Fruit fly (Drosophila melanogaster) whole organism, wandering third instar larva: ENCODE measurements around the gene CG1812.

Experiments
- Abd-B ChIP-seq: fragments of >200 bp; optimal IDR thresholded peaks from 2 replicates; lab custom pipeline; 2017; ENCODE audit warnings: missing biosample characterization, missing genetic modification characterization
- CG9705 ChIP-seq: fragments of 200-800 bp; sonication (Bioruptor generic); optimal IDR thresholded peaks from 2 replicates; lab custom pipeline; 2018; ENCODE audit warnings: missing biosample characterization, mild to moderate bottlenecking, missing genetic modification characterization
- Dfd ChIP-seq: fragments of >200 bp; optimal IDR thresholded peaks from 2 replicates; lab custom pipeline; 2017; ENCODE audit warnings: missing biosample characterization, missing genetic modification characterization
- Hnf4 ChIP-seq: fragments of 200-800 bp; sonication (Bioruptor generic); optimal IDR thresholded peaks from 2 replicates; lab custom pipeline; 2016; ENCODE audit warnings: missing biosample characterization, mild to moderate bottlenecking, missing genetic modification characterization
- dmrt93B ChIP-seq: fragments of 200-800 bp; sonication (Bioruptor generic); optimal IDR thresholded peaks from 2 replicates; lab custom pipeline; 2018; ENCODE audit warnings: missing biosample characterization, mild to moderate bottlenecking, missing genetic modification characterization
- dsf ChIP-seq: sonication (Bioruptor generic); optimal IDR thresholded peaks from 2 replicates; lab custom pipeline; 2016; ENCODE audit warnings: missing biosample characterization, missing genetic modification characterization, borderline replicate concordance
- h ChIP-seq: fragments of 200-800 bp; sonication (Bioruptor generic); optimal IDR thresholded peaks from 3 replicates; lab custom pipeline; 2016; ENCODE audit warnings: missing biosample characterization, mild to moderate bottlenecking, missing genetic modification characterization
- lola ChIP-seq: fragments of >200 bp; optimal IDR thresholded peaks from 2 replicates; lab custom pipeline; 2017; ENCODE audit warnings: missing biosample characterization, missing genetic modification characterization
- psq ChIP-seq: fragments of 200-800 bp; sonication (Bioruptor generic); optimal IDR thresholded peaks from 3 replicates; lab custom pipeline; 2017; ENCODE audit warnings: missing biosample characterization, mild to moderate bottlenecking, missing genetic modification characterization, moderate library complexity

DNA sequence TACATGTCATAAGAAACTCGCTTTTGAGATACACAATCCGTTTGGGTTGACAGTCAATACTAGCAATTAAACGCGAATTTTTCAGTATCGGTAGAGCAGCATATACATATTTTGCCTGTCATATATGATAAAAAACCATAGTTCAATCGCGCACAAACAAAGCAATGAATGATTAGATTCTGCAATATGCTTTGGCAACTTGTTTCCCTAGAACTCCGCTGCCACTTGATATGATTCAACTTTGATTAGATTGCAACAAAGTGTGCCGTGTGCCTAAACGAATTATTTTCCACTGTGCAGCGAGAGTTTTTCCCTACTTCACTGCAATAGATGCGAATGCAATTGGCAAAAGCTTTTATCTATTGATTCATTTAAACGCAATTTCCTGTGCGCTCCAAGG, 9.7 kb upstream of the CG1812 start:
- TF ChIP-seq dmrt93B (GFP tag; lab: Kevin White, UChicago) (no peak), Abd-B (no peak), psq (no peak), h (GFP tag; lab: Kevin White, UChicago) (no peak), CG9705 (GFP tag; lab: Kevin White, UChicago) (no peak), dsf (no peak), Hnf4 (GFP tag; lab: Kevin White, UChicago) (no peak), Dfd (GFP tag; lab: Kevin White, UChicago) (no peak), lola (GFP tag; lab: Kevin White, UChicago) (no peak)
